Fruit fly (Drosophila melanogaster): ENCODE results near the gene Galphaf.
A peak's percentile ranks its signal among the peaks of the same experiment; 100 is the strongest.

DNA sequence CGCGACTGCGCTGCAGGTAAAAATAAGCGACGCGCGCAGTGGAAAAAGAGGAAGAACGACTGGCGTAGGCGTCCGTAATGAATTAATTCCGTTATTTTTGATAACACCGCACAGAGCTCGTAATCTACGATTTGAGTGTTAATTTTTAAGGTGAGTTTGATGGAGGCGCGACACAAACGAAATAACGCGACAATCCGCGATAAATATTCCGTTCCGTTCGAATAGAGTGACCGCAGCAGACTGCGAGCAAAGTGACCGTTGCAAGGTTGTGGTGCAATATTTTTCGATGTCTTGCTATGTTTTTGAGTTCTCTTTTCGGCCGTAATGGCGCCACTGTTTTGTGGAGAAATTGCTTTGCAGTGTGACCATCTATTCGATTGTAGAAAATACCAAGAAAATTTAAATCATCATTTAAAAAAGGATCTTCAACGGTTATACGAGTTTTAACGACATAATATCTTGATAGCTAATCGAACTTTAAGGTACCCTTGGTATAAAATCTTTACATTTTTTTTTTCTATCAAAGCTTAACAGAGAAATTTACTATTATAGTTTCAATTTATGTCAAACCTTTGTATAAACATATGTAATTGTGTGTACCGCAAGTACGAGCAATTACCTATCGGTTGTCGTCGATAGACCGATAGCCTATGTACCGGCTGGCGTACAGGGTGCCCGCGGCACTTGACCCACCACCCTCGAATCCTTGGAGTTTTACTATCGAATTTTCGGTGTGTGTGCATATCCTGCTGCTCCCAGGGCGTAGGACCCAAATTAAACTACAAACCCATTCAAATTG is 43.9 kb upstream of the Galphaf start, which contains the start of the genes CG43954, Lasp and Dab:
- no peak for TF ChIP-seq CG12155 (GFP tag; optimal IDR thresholded peaks at IDR 0.05)
- peak; percentile 75 for TF ChIP-seq CG11456 (GFP tag; IDR thresholded peaks at IDR 0.05)
- peak; percentile 37 for TF ChIP-seq CG8924 (tag; optimal IDR thresholded peaks at IDR 0.05)
- TF ChIP-seq eve (GFP tag; optimal IDR thresholded peaks at IDR 0.05) = no peak
- TF ChIP-seq Hr78 (GFP tag; optimal IDR thresholded peaks at IDR 0.05) = no peak
- TF ChIP-seq Bgb (GFP tag; IDR thresholded peaks at IDR 0.05; ENCODE audit: partially characterized antibody) = peak; percentile 68

Data from whole organism, embryonic.